Worm (Caenorhabditis elegans): ENCODE results near the gene Y97E10AL.1.

ce11 chrV:8012032-8012431, 26.1 kb downstream of the Y97E10AL.1 start, which contains the start of gene rpb-9:
- no peak for TF ChIP-seq snpc-4 (tag; optimal IDR thresholded peaks at IDR 0.05)
- TF ChIP-seq nhr-19 (GFP tag; conservative IDR thresholded peaks at IDR 0.05): no peak
